Worm (Caenorhabditis elegans) whole organism, young adult: ENCODE results near the gene F39F10.2.
"Not testable (repeated sequence)": the region's sequence is repeated elsewhere in the genome, so short reads cannot be mapped to it uniquely, and the experiment has no call there.

Experiments
- Y95B8A.8 ChIP-seq: fragments of 200-800 bp; sonication (Bioruptor generic); IDR thresholded peaks from 2 replicates; pipeline ENCODE4 v1.3.6; 2022; ENCODE audit warnings: missing genetic modification reagents, missing genetic modification characterization, missing compliant biosample characterization
- zfh-2 ChIP-seq: fragments of 200-800 bp; sonication (Bioruptor generic); conservative IDR thresholded peaks from 2 replicates; pipeline ENCODE4 v1.3.6; 2022; ENCODE audit warnings: missing genetic modification reagents, missing genetic modification characterization, missing compliant biosample characterization
- ztf-28 ChIP-seq: fragments of 200-800 bp; sonication (Bioruptor generic); IDR thresholded peaks from 2 replicates; pipeline ENCODE4 v1.3.6; 2022; ENCODE audit warnings: missing genetic modification reagents, missing genetic modification characterization, missing compliant biosample characterization

DNA sequence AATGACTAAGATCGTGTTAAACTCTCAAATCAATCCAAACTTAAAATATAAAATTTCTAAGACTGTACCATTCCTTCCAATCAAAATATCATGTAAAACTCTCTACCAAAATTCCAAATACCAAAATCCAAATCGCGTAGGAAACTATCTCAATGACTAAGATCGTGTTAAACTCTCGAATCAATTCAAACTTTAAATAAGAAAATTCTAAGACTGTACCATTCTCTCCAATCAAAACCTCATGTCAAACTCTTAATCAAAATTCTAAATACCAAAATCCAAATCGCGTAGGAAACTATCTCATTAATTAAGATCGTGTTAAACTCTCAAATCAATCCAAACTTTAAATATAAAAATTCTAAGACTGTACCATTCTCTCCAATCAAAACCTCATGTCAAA lies 43.2 kb downstream of the F39F10.2 start:
- not testable (repeated sequence) for TF ChIP-seq Y95B8A.8; ztf-28 (GFP tag; lab: Robert Waterston, UW); zfh-2 (GFP tag; lab: Robert Waterston, UW)
